Worm (Caenorhabditis elegans): ENCODE results near the gene cfp-1.

The cfp-1 gene

ce11 chrIV:14086395-14086794, 9.2 kb downstream of the cfp-1 start:
- TF ChIP-seq aly-2 (tag; optimal IDR thresholded peaks at IDR 0.05) (no peak), nhr-28 (tag; optimal IDR thresholded peaks at IDR 0.05) (peak; percentile 11)

- TF ChIP-seq zip-2 (tag; optimal IDR thresholded peaks at IDR 0.05) (no peak), ZK337.2 (GFP tag; IDR thresholded peaks at IDR 0.05) (no peak), Y5F2A.4 (GFP tag; optimal IDR thresholded peaks at IDR 0.05) (no peak), unc-62 (GFP tag; optimal IDR thresholded peaks at IDR 0.05 in 1 of 2) (peak in 1 of 2 experiments; percentile 83), unc-62 (tag; optimal IDR thresholded peaks at IDR 0.05) (no peak), nhr-25 (tag; optimal IDR thresholded peaks at IDR 0.05; ENCODE audit: borderline replicate concordance, insufficient read depth) (peak; percentile 73), hlh-30 (tag; optimal IDR thresholded peaks at IDR 0.05; ENCODE audit: insufficient read depth) (peak; percentile 41), dve-1 (tag; optimal IDR thresholded peaks at IDR 0.05; ENCODE audit: insufficient read depth) (no peak), nhr-28 (tag; optimal IDR thresholded peaks at IDR 0.05) (peak; percentile 48), hmg-1.1 (GFP tag; IDR thresholded peaks at IDR 0.05) (no peak), jun-1 (tag; optimal IDR thresholded peaks at IDR 0.05) (no peak)
These were observed 12.5 kb downstream of the cfp-1 start for ce11 chrIV:14089749-14090148.

ce11 chrIV:14091242-14091641, 14.0 kb downstream of the cfp-1 start, which contains the start of gene noah-2:
Gene noah-2, plus strand, starts transcription at chrIV:14091254.
- peak; percentile 4 for TF ChIP-seq nhr-28 (tag; optimal IDR thresholded peaks at IDR 0.05)
- peak; percentile 10 for TF ChIP-seq hlh-30 (tag; optimal IDR thresholded peaks at IDR 0.05; ENCODE audit: insufficient read depth)
- no peak for TF ChIP-seq lsy-2 (tag; optimal IDR thresholded peaks at IDR 0.05)
- peak; percentile 6 for TF ChIP-seq hlh-11 (tag; optimal IDR thresholded peaks at IDR 0.05)
- TF ChIP-seq mxl-3 (GFP tag; optimal IDR thresholded peaks at IDR 0.05) = peak; percentile 20
- no peak for TF ChIP-seq lin-39 (tag; optimal IDR thresholded peaks at IDR 0.05)
- no peak for TF ChIP-seq lir-3 (tag; optimal IDR thresholded peaks at IDR 0.05)

- TF ChIP-seq unc-62 (GFP tag; optimal IDR thresholded peaks at IDR 0.05 in 1 of 2) = peak in 1 of 2 experiments; percentile 23
- TF ChIP-seq unc-62 (tag; optimal IDR thresholded peaks at IDR 0.05) = no peak
- TF ChIP-seq php-3 (GFP tag; IDR thresholded peaks at IDR 0.05) = 0 out of 2 replicates have a peak, but pooled peaks have one; percentile 33
- peak; percentile 30; the same call in 1 of the 2 replicates for TF ChIP-seq lin-38 (GFP tag; IDR thresholded peaks at IDR 0.05)
- no peak for TF ChIP-seq mep-1 (tag; optimal IDR thresholded peaks at IDR 0.05)
- no peak for TF ChIP-seq skn-1 (tag; optimal IDR thresholded peaks at IDR 0.05)
- TF ChIP-seq set-16 (GFP tag; IDR thresholded peaks at IDR 0.05) = peak; percentile 99
- TF ChIP-seq pha-4 (GFP tag; IDR thresholded peaks at IDR 0.05) = peak; percentile 62; the same call in 1 of the 2 replicates
- TF ChIP-seq pha-4 (tag; optimal IDR thresholded peaks at IDR 0.05) = no peak
- peak; percentile 28 for TF ChIP-seq rbr-2 (tag; optimal IDR thresholded peaks at IDR 0.05)
These were observed 21.4 kb downstream of the cfp-1 start for ce11 chrIV:14098540-14099098.

ce11 chrIV:14099256-14099655, 22.0 kb downstream of the cfp-1 start, which contains the start of gene col-133:
Gene col-133, minus strand, starts transcription at chrIV:14099356.
- TF ChIP-seq unc-130 (GFP tag; optimal IDR thresholded peaks at IDR 0.05) (no peak), nhr-41 (GFP tag; IDR thresholded peaks at IDR 0.05) (no peak)

- TF ChIP-seq dpl-1 (GFP tag; optimal IDR thresholded peaks at IDR 0.05) (peak; percentile 26), nhr-28 (tag; optimal IDR thresholded peaks at IDR 0.05) (peak; percentile 28), rbr-2 (tag; optimal IDR thresholded peaks at IDR 0.05) (no peak), nhr-6 (tag; optimal IDR thresholded peaks at IDR 0.05) (peak; percentile 52), php-3 (GFP tag; IDR thresholded peaks at IDR 0.05) (0 out of 2 replicates have a peak, but pooled peaks have one; percentile 24), nhr-77 (tag; optimal IDR thresholded peaks at IDR 0.05) (peak; percentile 39), hif-1 (tag; optimal IDR thresholded peaks at IDR 0.05) (no peak), dve-1 (tag; optimal IDR thresholded peaks at IDR 0.05; ENCODE audit: insufficient read depth) (peak; percentile 39), unc-39 (tag; optimal IDR thresholded peaks at IDR 0.05) (no peak), pqm-1 (tag; optimal IDR thresholded peaks at IDR 0.05) (peak; percentile 37), lin-38 (GFP tag; IDR thresholded peaks at IDR 0.05) (peak; percentile 43; the same call in 1 of the 2 replicates), daf-16 (GFP tag; optimal IDR thresholded peaks at IDR 0.05) (no peak), daf-16 (tag; optimal IDR thresholded peaks at IDR 0.05) (peak; percentile 74)
These were observed 25.8 kb downstream of the cfp-1 start, which contains the start of gene F52B11.5 for ce11 chrIV:14103054-14103453. Gene F52B11.5, minus strand, starts transcription at chrIV:14103231.

Data from whole organism, L4 larva.